Worm (Caenorhabditis elegans) whole organism, L3 larva: ENCODE measurements around the gene otpl-5.

ENCODE experiments used
- nhr-23 ChIP-seq: fragments of 150-350 bp; optimal IDR thresholded peaks from 2 replicates; lab custom pipeline; 2014; ENCODE audit warnings: missing biosample characterization, missing genetic modification reagents, missing genetic modification characterization
- nhr-43 ChIP-seq: sonication (generic microtip); optimal IDR thresholded peaks from 2 replicates; lab custom pipeline; 2016; ENCODE audit warnings: mild to moderate bottlenecking, missing genetic modification characterization, missing compliant biosample characterization; ENCODE audit not compliant: poor library complexity, severe bottlenecking
- snpc-4 ChIP-seq: fragments of 150-350 bp; optimal IDR thresholded peaks from 2 replicates; lab custom pipeline; 2014; ENCODE audit warnings: missing biosample characterization, missing genetic modification characterization

DNA sequence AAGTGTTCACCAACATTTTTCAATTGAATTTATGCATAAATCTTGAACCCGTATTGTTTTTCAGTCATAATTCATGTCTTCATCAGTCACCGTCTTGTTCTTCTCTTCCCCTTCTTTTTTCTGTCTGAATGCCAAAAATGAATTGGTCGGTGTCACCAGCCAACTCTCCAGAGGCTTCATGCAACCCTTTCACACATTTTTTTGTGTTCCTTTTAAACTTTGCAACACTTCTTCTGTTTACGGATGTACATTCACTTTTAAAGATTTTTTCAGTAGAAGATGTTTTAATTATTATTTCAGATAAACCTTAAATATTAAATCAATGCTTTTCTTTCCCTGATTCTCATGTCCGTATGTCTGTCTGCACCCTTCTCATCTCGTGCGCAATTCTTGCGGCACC is 31.6 kb downstream of the otpl-5 start, which contains the start of gene acr-16:
- TF ChIP-seq nhr-23 (tag; lab: Kevin White, UChicago) (no peak), snpc-4 (no peak), nhr-43 (tag; lab: Kevin White, UChicago) (no peak)
